Worm (Caenorhabditis elegans): Measurements from ENCODE around the gene xtr-1.

The xtr-1 gene

DNA sequence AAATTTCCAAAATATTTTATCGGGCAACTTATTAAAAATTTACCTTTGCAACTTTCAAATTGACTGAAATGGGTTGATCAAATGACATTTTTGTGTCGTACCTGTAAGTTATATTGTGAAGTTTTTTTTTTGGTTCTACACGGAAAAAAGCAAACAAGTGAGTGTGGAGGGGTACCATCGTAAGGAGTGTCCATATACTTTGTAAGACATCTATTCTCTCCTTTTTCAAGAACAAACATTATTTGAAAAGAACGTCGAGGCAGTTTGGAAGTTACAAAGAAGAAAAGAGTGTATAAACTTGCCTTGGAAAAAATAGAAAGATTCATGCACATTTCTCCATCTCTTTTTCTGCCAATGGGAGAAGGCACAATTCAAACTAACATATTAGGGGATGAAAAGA is 15.2 kb upstream of the xtr-1 start, which contains the start of gene taf-7.1:
taf-7.1 (minus strand) TSS at position 101 of the 400 bp plus-strand sequence.
- TF ChIP-seq F13H6.1 (tag; optimal IDR thresholded peaks at IDR 0.05) (no peak), unc-3 (GFP tag; conservative IDR thresholded peaks at IDR 0.05) (no peak), unc-3 (tag; optimal IDR thresholded peaks at IDR 0.05) (no peak)

DNA sequence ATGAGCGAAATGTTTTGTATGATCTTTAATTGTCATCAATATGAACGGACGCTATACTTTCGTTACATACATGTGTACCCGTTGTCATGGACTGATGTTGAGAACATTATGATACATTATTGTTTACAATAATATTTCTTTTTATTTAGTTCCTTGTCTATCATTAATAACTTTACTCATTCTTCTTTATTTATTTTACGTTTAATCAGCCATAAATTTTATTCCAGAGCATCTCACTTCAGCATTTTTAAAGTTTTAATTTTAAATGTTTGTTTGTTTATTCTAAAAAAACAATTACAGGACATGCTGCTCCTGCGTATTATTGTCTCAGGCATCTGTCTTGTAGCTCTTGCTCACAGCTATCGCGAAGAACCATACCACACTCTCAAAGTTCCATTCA is 9.2 kb upstream of the xtr-1 start, which contains the start of gene F54F7.2:
F54F7.2 (plus strand) TSS at position 301 of the 400 bp plus-strand sequence.
- TF ChIP-seq sdc-2 (tag; optimal IDR thresholded peaks at IDR 0.05), result no peak
- TF ChIP-seq hlh-30 (tag; optimal IDR thresholded peaks at IDR 0.05; ENCODE audit: insufficient read depth), result no peak
- no peak for TF ChIP-seq Y22D7AL.16 (tag; optimal IDR thresholded peaks at IDR 0.05)
- TF ChIP-seq ceh-14 (tag; optimal IDR thresholded peaks at IDR 0.05), result no peak
- no peak for TF ChIP-seq eyg-1 (tag; optimal IDR thresholded peaks at IDR 0.05)
- TF ChIP-seq C38D4.7 (GFP tag; optimal IDR thresholded peaks at IDR 0.05), result no peak
- no peak for TF ChIP-seq tbx-2 (tag; optimal IDR thresholded peaks at IDR 0.05)
- TF ChIP-seq nfya-1 (tag; optimal IDR thresholded peaks at IDR 0.05), result no peak
- no peak for TF ChIP-seq odd-2 (tag; optimal IDR thresholded peaks at IDR 0.05)

DNA sequence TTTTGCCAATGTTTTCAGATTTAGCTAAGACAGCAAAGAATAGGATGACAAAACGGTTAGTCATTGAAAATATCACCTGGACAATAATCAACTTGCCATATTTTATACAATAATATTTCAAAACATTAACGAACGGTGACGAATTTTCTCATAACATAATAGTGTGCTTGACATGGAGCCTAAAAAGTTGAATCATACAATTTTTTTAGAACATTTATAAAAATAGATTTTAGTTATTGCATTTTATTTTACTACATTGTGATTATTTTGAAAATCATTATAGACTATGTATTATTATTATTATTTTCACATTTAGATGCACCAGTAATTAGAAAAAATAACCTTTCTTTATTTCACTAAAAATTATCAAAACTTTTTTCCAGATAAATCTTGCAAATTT is 4.0 kb upstream of the xtr-1 start, which contains the start of gene F54F7.9:
F54F7.9 (minus strand) TSS at position 101 of the 400 bp plus-strand sequence.
- no peak for TF ChIP-seq K02D7.2 (tag; optimal IDR thresholded peaks at IDR 0.05)
- TF ChIP-seq elt-4 (tag; optimal IDR thresholded peaks at IDR 0.05), result no peak
- TF ChIP-seq hlh-15 (tag; optimal IDR thresholded peaks at IDR 0.05), result no peak
- no peak for TF ChIP-seq pag-3 (tag; optimal IDR thresholded peaks at IDR 0.05; ENCODE audit: borderline replicate concordance)
- no peak for TF ChIP-seq madf-2 (tag; optimal IDR thresholded peaks at IDR 0.05)
- TF ChIP-seq dmd-4 (tag; optimal IDR thresholded peaks at IDR 0.05; ENCODE audit: borderline replicate concordance), result no peak
- TF ChIP-seq eyg-1 (tag; optimal IDR thresholded peaks at IDR 0.05), result no peak
- TF ChIP-seq unc-42 (tag; optimal IDR thresholded peaks at IDR 0.05), result no peak
- no peak for TF ChIP-seq ceh-48 (tag; optimal IDR thresholded peaks at IDR 0.05)

DNA sequence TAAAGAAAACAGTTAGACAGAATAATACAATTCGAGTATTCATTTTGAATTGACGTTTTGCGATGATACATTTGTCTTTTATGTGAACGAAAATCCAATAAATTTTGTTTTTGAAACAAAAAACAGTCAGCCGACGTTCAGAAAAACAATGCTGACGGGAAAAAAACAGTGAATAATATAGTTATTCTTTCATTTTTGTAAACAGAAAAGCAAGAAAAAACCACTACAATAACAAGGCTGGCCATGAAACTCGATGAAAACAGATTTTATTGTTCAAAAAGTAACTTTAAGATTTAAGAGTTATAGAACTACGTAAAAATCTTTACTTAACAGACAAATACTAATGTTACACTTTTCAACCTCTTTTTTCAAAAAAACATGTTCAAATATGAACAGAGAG is 2.5 kb upstream of the xtr-1 start, which contains the start of gene F54F7.3:
F54F7.3 (minus strand) TSS at position 101 of the 400 bp plus-strand sequence.
- TF ChIP-seq unc-55 (GFP tag; optimal IDR thresholded peaks at IDR 0.05), result no peak
- no peak for TF ChIP-seq ceh-6 (GFP tag; optimal IDR thresholded peaks at IDR 0.05)
- no peak for TF ChIP-seq ref-2 (tag; optimal IDR thresholded peaks at IDR 0.05)
- no peak for TF ChIP-seq nhr-232 (tag; optimal IDR thresholded peaks at IDR 0.05)
- TF ChIP-seq ceh-31 (tag; optimal IDR thresholded peaks at IDR 0.05), result no peak
- TF ChIP-seq ztf-16 (tag; optimal IDR thresholded peaks at IDR 0.05), result no peak
- no peak for TF ChIP-seq ceh-34 (tag; optimal IDR thresholded peaks at IDR 0.05)
- no peak for TF ChIP-seq unc-3 (GFP tag; conservative IDR thresholded peaks at IDR 0.05)
- no peak for TF ChIP-seq unc-3 (tag; optimal IDR thresholded peaks at IDR 0.05)
- no peak for TF ChIP-seq pha-4 (tag; optimal IDR thresholded peaks at IDR 0.05)
- TF ChIP-seq nhr-11 (tag; optimal IDR thresholded peaks at IDR 0.05), result no peak

DNA sequence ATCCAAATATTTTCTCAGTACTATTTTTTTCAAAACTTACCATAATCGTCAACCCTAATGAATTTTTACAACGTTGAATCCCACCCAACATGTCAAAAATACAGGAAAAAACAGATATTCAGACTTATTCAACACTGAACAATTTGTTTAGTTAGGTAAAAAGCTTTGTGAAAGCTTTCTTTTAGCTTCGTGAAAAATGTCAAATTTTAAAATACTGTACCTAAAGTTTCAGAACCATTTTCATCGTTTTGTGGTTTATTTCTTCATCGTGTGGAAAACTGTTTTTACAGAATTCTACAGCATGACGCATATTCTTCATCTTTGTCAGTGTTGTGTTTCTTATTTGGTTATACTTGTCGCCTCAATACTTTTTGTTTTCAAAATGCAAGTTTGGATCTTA is 2.0 kb upstream of the xtr-1 start, which contains the start of gene F54F7.14:
F54F7.14 (plus strand) TSS at position 301 of the 400 bp plus-strand sequence.
- TF ChIP-seq ref-2 (tag; optimal IDR thresholded peaks at IDR 0.05) (no peak), mec-3 (tag; optimal IDR thresholded peaks at IDR 0.05; ENCODE audit: borderline replicate concordance) (no peak), hlh-30 (tag; optimal IDR thresholded peaks at IDR 0.05; ENCODE audit: insufficient read depth) (no peak), hlh-13 (GFP tag; optimal IDR thresholded peaks at IDR 0.05) (no peak)

DNA sequence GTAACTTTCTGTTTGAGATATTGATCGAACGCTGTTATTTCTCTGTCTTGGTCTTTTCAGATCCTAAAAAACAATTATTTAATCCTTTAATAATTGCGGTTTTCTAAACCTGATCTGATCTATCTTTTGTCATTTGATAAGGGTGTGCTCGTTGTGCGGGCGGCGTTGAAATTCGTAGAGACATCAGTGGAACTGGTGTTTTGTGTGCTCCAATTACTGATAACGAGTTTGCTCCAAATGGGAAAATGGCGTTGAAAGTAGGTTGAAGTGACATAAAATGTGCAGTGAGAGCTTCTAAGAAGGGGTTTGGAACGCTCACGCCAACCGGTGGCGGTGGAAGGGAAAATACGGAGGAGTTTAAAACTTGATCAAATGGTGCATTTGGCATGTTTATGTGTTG is 1.8 kb downstream of the xtr-1 start:
- no peak for TF ChIP-seq ceh-9 (tag; optimal IDR thresholded peaks at IDR 0.05)
- TF ChIP-seq ceh-2 (tag; optimal IDR thresholded peaks at IDR 0.05), result no peak
